Worm (Caenorhabditis elegans): ENCODE results near the gene anp-1.
A peak's percentile ranks its signal among the peaks of the same experiment; 100 is the strongest.

anp-1 gene

ce11 chrV:12814481-12814882 is 44.8 kb upstream of the anp-1 start (continued):
- TF ChIP-seq mdl-1 (tag; optimal IDR thresholded peaks at IDR 0.05): peak; percentile 14 to 65
- TF ChIP-seq unc-55 (GFP tag; optimal IDR thresholded peaks at IDR 0.05): peak; percentile 42
- no peak for TF ChIP-seq blmp-1 (tag; optimal IDR thresholded peaks at IDR 0.05; ENCODE audit: insufficient read depth)
- peak; percentile 63 for TF ChIP-seq ztf-4 (tag; optimal IDR thresholded peaks at IDR 0.05)
- TF ChIP-seq nhr-11 (tag; optimal IDR thresholded peaks at IDR 0.05): no peak
- no peak for TF ChIP-seq sma-3 (GFP tag; optimal IDR thresholded peaks at IDR 0.05)
- TF ChIP-seq fos-1 (tag; optimal IDR thresholded peaks at IDR 0.05): no peak
- TF ChIP-seq nhr-129 (tag; optimal IDR thresholded peaks at IDR 0.05): peak; percentile 84
- TF ChIP-seq alr-1 (tag; optimal IDR thresholded peaks at IDR 0.05): no peak
- TF ChIP-seq zag-1 (tag; optimal IDR thresholded peaks at IDR 0.05): peak; percentile 40
- peak; percentile 87 for TF ChIP-seq sma-9 (GFP tag; optimal IDR thresholded peaks at IDR 0.05)
- TF ChIP-seq sma-9 (tag; optimal IDR thresholded peaks at IDR 0.05): no peak

ce11 chrV:12815386-12815785 is 43.9 kb upstream of the anp-1 start:
- TF ChIP-seq egl-27 (tag; optimal IDR thresholded peaks at IDR 0.05) (no peak), gmeb-1 (tag; optimal IDR thresholded peaks at IDR 0.05) (no peak), ama-1 (optimal IDR thresholded peaks at IDR 0.05) (no peak), lsy-2 (tag; optimal IDR thresholded peaks at IDR 0.05) (no peak), elt-1 (tag; optimal IDR thresholded peaks at IDR 0.05) (no peak), unc-39 (tag; optimal IDR thresholded peaks at IDR 0.05) (no peak), Y55F3AM.14 (GFP tag; optimal IDR thresholded peaks at IDR 0.05) (no peak), skn-1 (tag; optimal IDR thresholded peaks at IDR 0.05) (no peak), unc-62 (GFP tag; optimal IDR thresholded peaks at IDR 0.05) (no peak), mab-5 (tag; optimal IDR thresholded peaks at IDR 0.05) (no peak)

- TF ChIP-seq sem-4 (tag; optimal IDR thresholded peaks at IDR 0.05) (peak; percentile 19), F13H6.1 (tag; optimal IDR thresholded peaks at IDR 0.05) (no peak), ztf-4 (tag; optimal IDR thresholded peaks at IDR 0.05) (peak; percentile 10)
Measured at ce11 chrV:12816672-12817071, 42.6 kb upstream of the anp-1 start.

ce11 chrV:12818486-12818885 is 40.8 kb upstream of the anp-1 start:
- no peak for TF ChIP-seq gmeb-1 (tag; optimal IDR thresholded peaks at IDR 0.05)
- no peak for TF ChIP-seq unc-62 (GFP tag; optimal IDR thresholded peaks at IDR 0.05)
- no peak for TF ChIP-seq ama-1 (optimal IDR thresholded peaks at IDR 0.05)
- TF ChIP-seq crh-2 (tag; optimal IDR thresholded peaks at IDR 0.05): no peak
- TF ChIP-seq unc-55 (GFP tag; optimal IDR thresholded peaks at IDR 0.05): no peak
- TF ChIP-seq dmd-4 (tag; optimal IDR thresholded peaks at IDR 0.05): no peak
- no peak for TF ChIP-seq egl-27 (tag; optimal IDR thresholded peaks at IDR 0.05)
- no peak for TF ChIP-seq ZK546.5 (tag; optimal IDR thresholded peaks at IDR 0.05)
- TF ChIP-seq blmp-1 (tag; optimal IDR thresholded peaks at IDR 0.05; ENCODE audit: insufficient read depth): no peak
- TF ChIP-seq mdl-1 (tag; optimal IDR thresholded peaks at IDR 0.05): no peak
- TF ChIP-seq C34F6.9 (tag; optimal IDR thresholded peaks at IDR 0.05): no peak
- TF ChIP-seq nhr-21 (tag; optimal IDR thresholded peaks at IDR 0.05): no peak
- no peak for TF ChIP-seq sem-4 (tag; optimal IDR thresholded peaks at IDR 0.05)
- TF ChIP-seq ztf-1 (GFP tag; conservative IDR thresholded peaks at IDR 0.05): no peak
- no peak for TF ChIP-seq skn-1 (tag; optimal IDR thresholded peaks at IDR 0.05)
- TF ChIP-seq snpc-4 (tag; optimal IDR thresholded peaks at IDR 0.05): no peak
- TF ChIP-seq nhr-25 (tag; optimal IDR thresholded peaks at IDR 0.05): no peak

- TF ChIP-seq alr-1 (tag; optimal IDR thresholded peaks at IDR 0.05): no peak
- no peak for TF ChIP-seq nhr-6 (tag; optimal IDR thresholded peaks at IDR 0.05)
- peak; percentile 24 for TF ChIP-seq snpc-4 (tag; optimal IDR thresholded peaks at IDR 0.05)
- no peak for TF ChIP-seq blmp-1 (tag; optimal IDR thresholded peaks at IDR 0.05; ENCODE audit: insufficient read depth)
- TF ChIP-seq sem-4 (tag; optimal IDR thresholded peaks at IDR 0.05): no peak
- no peak for TF ChIP-seq ceh-82 (tag; optimal IDR thresholded peaks at IDR 0.05)
- peak; percentile 80 for TF ChIP-seq lin-11 (tag; optimal IDR thresholded peaks at IDR 0.05)
- TF ChIP-seq unc-62 (GFP tag; optimal IDR thresholded peaks at IDR 0.05): no peak
- TF ChIP-seq unc-55 (GFP tag; optimal IDR thresholded peaks at IDR 0.05): peak; percentile 29
- TF ChIP-seq crh-2 (tag; optimal IDR thresholded peaks at IDR 0.05): peak; percentile 35
- TF ChIP-seq elt-1 (tag; optimal IDR thresholded peaks at IDR 0.05): no peak
- TF ChIP-seq peb-1 (tag; optimal IDR thresholded peaks at IDR 0.05): no peak
- no peak for TF ChIP-seq Y55F3AM.14 (GFP tag; optimal IDR thresholded peaks at IDR 0.05)
- no peak for TF ChIP-seq lin-39 (tag; optimal IDR thresholded peaks at IDR 0.05)
- peak; percentile 27 for TF ChIP-seq zag-1 (tag; optimal IDR thresholded peaks at IDR 0.05)
- TF ChIP-seq skn-1 (tag; optimal IDR thresholded peaks at IDR 0.05): no peak
- TF ChIP-seq aly-2 (tag; optimal IDR thresholded peaks at IDR 0.05): no peak
- TF ChIP-seq ztf-11 (tag; optimal IDR thresholded peaks at IDR 0.05): no peak
- no peak for TF ChIP-seq sma-3 (GFP tag; optimal IDR thresholded peaks at IDR 0.05)
- TF ChIP-seq mdl-1 (tag; optimal IDR thresholded peaks at IDR 0.05): peak in 1 of 2 experiments; percentile 7
- no peak for TF ChIP-seq R02D3.7 (tag; optimal IDR thresholded peaks at IDR 0.05)
- no peak for TF ChIP-seq mab-5 (tag; optimal IDR thresholded peaks at IDR 0.05)
- TF ChIP-seq C34F6.9 (tag; optimal IDR thresholded peaks at IDR 0.05): peak; percentile 43
- no peak for TF ChIP-seq nhr-10 (tag; optimal IDR thresholded peaks at IDR 0.05)
- TF ChIP-seq ztf-1 (GFP tag; conservative IDR thresholded peaks at IDR 0.05): no peak
- TF ChIP-seq lsy-2 (tag; optimal IDR thresholded peaks at IDR 0.05): peak in 1 of 2 experiments; percentile 45
- TF ChIP-seq nhr-237 (tag; optimal IDR thresholded peaks at IDR 0.05): no peak
- TF ChIP-seq sma-9 (GFP tag; optimal IDR thresholded peaks at IDR 0.05): no peak
- TF ChIP-seq sma-9 (tag; optimal IDR thresholded peaks at IDR 0.05): no peak
- TF ChIP-seq nhr-129 (tag; optimal IDR thresholded peaks at IDR 0.05): peak; percentile 43
- TF ChIP-seq dmd-4 (tag; optimal IDR thresholded peaks at IDR 0.05): no peak
- TF ChIP-seq gmeb-1 (tag; optimal IDR thresholded peaks at IDR 0.05): no peak
- TF ChIP-seq mbf-1 (tag; optimal IDR thresholded peaks at IDR 0.05): no peak
- no peak for TF ChIP-seq nhr-21 (tag; optimal IDR thresholded peaks at IDR 0.05)
Measured at ce11 chrV:12819155-12819554, 40.1 kb upstream of the anp-1 start.
